Worm (Caenorhabditis elegans): ENCODE measurements around the gene jmjd-3.3.

ce11 chrX:13423340-13423739 lies 12.9 kb upstream of the jmjd-3.3 start, which contains the start of gene fkh-3:
- TF ChIP-seq cnd-1 (tag; optimal IDR thresholded peaks at IDR 0.05) (no peak), lin-13 (tag; optimal IDR thresholded peaks at IDR 0.05) (no peak), nhr-237 (tag; optimal IDR thresholded peaks at IDR 0.05) (no peak), ztf-11 (tag; optimal IDR thresholded peaks at IDR 0.05) (no peak), ham-2 (GFP tag; optimal IDR thresholded peaks at IDR 0.05) (no peak)
